Worm (Caenorhabditis elegans): ENCODE results near the gene C37E2.3.

- TF ChIP-seq rbr-2 (tag; optimal IDR thresholded peaks at IDR 0.05), result no peak
- TF ChIP-seq fkh-10 (GFP tag; optimal IDR thresholded peaks at IDR 0.05), result no peak
Observed at ce11 chrX:14131476-14131875, 48.8 kb upstream of the C37E2.3 start.

All from whole organism, L4 larva.